Worm (Caenorhabditis elegans): ENCODE measurements around the gene rsp-5.

Gene rsp-5

DNA sequence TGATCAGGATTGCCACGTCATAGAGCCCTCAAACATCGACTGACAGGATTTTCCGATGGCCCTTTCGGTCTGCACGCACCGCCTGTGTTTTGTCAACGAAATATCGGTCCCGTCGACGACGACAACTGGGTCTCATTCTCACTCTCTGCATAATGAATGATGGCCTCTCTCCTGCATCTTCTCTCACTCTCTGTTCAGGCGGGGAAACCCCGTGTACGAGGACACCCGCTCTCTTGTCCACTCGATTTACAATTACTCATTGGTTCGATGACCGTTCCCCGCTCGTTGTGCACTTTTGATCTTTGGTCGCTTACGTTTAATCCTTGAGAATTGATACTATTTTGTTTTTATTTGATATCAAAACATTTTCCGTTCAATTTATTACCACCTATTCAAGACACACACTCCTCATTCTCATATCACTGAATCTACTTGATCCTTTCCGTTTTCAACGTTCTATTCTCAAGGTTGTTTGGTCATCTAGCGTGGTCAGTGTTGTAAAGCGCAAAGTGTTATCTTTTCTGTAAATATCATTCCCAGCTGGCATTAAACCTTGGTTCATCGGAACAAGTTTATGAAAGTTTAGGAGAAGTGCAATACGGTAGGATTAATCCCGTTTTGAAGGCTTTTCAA is 32.8 kb downstream of the rsp-5 start:
- TF ChIP-seq nhr-20 (tag; optimal IDR thresholded peaks at IDR 0.05) (peak; percentile 13), sox-4 (tag; optimal IDR thresholded peaks at IDR 0.05) (no peak), efl-1 (optimal IDR thresholded peaks at IDR 0.05) (no peak), efl-1 (GFP tag; optimal IDR thresholded peaks at IDR 0.05 in 1 of 2) (peak in 1 of 2 experiments; percentile 64), lin-14 (GFP tag; optimal IDR thresholded peaks at IDR 0.05) (peak; percentile 62), blmp-1 (tag; optimal IDR thresholded peaks at IDR 0.05) (peak; percentile 47), skn-1 (tag; optimal IDR thresholded peaks at IDR 0.05) (no peak), nhr-85 (tag) (peak; percentile 82), elt-3 (tag; optimal IDR thresholded peaks at IDR 0.05) (peak in 3 of 6 experiments; percentile 4 to 60 (median 11))

DNA sequence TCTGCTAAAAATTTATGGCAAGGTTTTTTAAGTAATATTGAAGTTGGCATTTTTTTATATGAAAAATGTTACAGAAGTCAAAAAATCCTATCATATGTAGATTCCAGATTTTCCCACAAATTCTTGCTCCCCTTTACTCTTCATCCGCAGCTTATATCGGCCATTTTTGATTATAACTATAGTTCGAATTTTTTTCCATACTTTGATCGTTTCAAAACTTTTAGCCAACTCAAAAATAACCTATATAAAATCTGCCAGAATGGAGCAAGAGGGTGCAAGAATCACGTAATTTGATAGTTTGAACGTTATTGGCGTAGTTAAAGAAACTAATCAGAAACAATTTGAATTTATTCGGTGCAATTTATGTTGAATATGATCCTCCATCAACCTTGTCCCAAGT is 34.0 kb downstream of the rsp-5 start:
- no peak for TF ChIP-seq sox-4 (tag; optimal IDR thresholded peaks at IDR 0.05)
- TF ChIP-seq zip-4 (GFP tag; optimal IDR thresholded peaks at IDR 0.05), result no peak
- no peak for TF ChIP-seq alr-1 (tag; optimal IDR thresholded peaks at IDR 0.05; ENCODE audit: borderline replicate concordance)
- no peak for TF ChIP-seq efl-1 (optimal IDR thresholded peaks at IDR 0.05)
- no peak for TF ChIP-seq efl-1 (GFP tag; optimal IDR thresholded peaks at IDR 0.05 in 1 of 2)
- no peak for TF ChIP-seq ama-1 (optimal IDR thresholded peaks at IDR 0.05)
- no peak for TF ChIP-seq dpl-1 (GFP tag; optimal IDR thresholded peaks at IDR 0.05)
- no peak for TF ChIP-seq nhr-28 (tag; optimal IDR thresholded peaks at IDR 0.05)
- no peak for TF ChIP-seq ceh-63 (GFP tag; optimal IDR thresholded peaks at IDR 0.05)
- no peak for TF ChIP-seq egl-27 (tag; optimal IDR thresholded peaks at IDR 0.05)
- TF ChIP-seq fos-1 (tag; optimal IDR thresholded peaks at IDR 0.05), result no peak

DNA sequence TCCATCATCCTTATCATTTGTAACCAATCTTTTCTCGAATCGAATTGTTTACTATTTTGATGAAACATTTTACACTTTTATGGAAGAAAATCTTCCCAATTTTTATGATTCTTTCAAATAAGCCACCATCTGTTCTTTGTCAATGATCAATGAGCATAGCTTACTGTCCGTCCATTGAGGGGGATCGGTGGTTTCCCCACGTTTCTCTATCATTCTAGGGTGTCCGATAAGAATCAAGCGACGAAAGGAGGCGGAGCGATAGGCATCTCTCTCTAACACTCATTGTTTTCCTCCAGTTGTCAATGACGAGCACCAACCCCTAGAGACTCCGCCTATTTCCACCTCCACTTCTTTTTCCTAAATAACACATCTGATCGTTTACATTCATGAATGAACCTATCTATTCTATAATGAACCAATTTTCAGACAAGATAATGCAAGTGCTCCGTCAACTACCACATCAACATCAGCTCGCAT is 34.6 kb downstream of the rsp-5 start, which contains the start of gene C56E6.2:
TSS of gene C56E6.2 (plus strand) at position 427 of the 477 bp plus-strand sequence.
- TF ChIP-seq zag-1 (tag; optimal IDR thresholded peaks at IDR 0.05) (no peak), alr-1 (tag; optimal IDR thresholded peaks at IDR 0.05; ENCODE audit: borderline replicate concordance) (no peak), ztf-11 (tag; optimal IDR thresholded peaks at IDR 0.05) (no peak), elt-2 (tag; optimal IDR thresholded peaks at IDR 0.05) (peak; percentile 2), lin-13 (GFP tag; optimal IDR thresholded peaks at IDR 0.05) (no peak)

DNA sequence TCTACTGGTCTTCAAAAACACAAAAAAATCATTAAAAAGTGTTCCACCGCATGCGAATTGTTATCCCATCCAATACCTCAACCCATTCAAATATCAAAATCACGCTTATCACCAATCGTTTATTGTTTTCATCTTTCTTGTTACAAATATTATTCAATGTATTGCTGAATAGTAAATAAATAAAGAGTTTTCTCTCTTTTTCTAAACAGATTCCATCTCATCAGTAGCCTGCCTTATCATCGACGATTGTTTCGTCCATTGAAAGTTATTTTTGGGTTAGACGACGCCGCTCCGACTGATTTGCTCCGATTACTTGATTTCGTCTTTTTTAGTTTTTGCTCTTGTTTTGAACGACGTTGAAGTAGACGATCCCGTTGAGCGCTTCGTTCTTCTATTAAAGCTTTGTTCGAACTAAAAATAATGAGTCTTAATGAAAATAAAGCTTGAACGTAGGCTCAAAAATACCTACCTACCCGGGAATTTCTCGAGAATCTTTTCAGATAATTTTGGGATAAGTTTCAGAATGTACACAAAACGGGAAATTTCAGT is 36.2 kb downstream of the rsp-5 start:
- TF ChIP-seq nhr-237 (tag; optimal IDR thresholded peaks at IDR 0.05) (no peak), nhr-76 (tag; optimal IDR thresholded peaks at IDR 0.05) (no peak), ceh-82 (tag; optimal IDR thresholded peaks at IDR 0.05) (no peak), jun-1 (tag; optimal IDR thresholded peaks at IDR 0.05) (no peak), nhr-12 (tag; optimal IDR thresholded peaks at IDR 0.05) (no peak), efl-1 (optimal IDR thresholded peaks at IDR 0.05) (no peak), efl-1 (GFP tag; optimal IDR thresholded peaks at IDR 0.05 in 1 of 2) (peak in 1 of 2 experiments; percentile 56), fkh-4 (tag; optimal IDR thresholded peaks at IDR 0.05; ENCODE audit: borderline replicate concordance) (no peak), nhr-85 (tag) (no peak), unc-86 (tag; optimal IDR thresholded peaks at IDR 0.05) (no peak)

DNA sequence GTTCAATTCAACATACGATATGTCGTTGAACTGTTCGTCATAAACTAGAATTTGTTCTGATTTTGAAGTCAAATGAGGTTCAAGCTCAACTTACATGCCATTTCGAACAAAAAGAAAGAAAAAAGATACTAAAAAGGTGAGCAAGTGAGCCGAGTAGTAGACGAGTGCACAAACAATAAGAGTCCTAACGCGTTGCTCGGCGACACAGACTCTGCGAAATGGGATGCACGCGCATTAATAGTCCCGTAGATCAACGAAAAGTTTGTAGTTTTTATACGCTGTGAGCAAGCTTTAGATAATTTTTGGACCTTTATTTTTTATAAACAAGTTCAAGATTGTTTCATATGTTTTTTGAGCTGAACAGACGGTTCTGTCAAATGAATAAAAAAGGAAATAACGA is 38.7 kb downstream of the rsp-5 start, which contains the start of gene C56E6.4:
TSS of gene C56E6.4 (minus strand) at position 101 of the 400 bp plus-strand sequence.
- TF ChIP-seq efl-1 (optimal IDR thresholded peaks at IDR 0.05) (no peak), efl-1 (GFP tag; optimal IDR thresholded peaks at IDR 0.05 in 1 of 2) (no peak), pax-3 (tag; optimal IDR thresholded peaks at IDR 0.05) (no peak), dpl-1 (GFP tag; optimal IDR thresholded peaks at IDR 0.05) (no peak), rnt-1 (tag; optimal IDR thresholded peaks at IDR 0.05) (no peak), unc-86 (tag; optimal IDR thresholded peaks at IDR 0.05) (no peak), lin-15B (tag; optimal IDR thresholded peaks at IDR 0.05) (no peak)
